Fruit fly (Drosophila melanogaster) Kc167 (cell line): ENCODE results near the gene T48.

Experiments
- Sin3A ChIP-seq: fragments of >200 bp; optimal IDR thresholded peaks from 2 replicates; lab custom pipeline; 2018; ENCODE audit warnings: missing external identifiers
- insv ChIP-seq: fragments of >200 bp; optimal IDR thresholded peaks from 3 replicates; lab custom pipeline; 2018; ENCODE audit warnings: missing external identifiers
- psq ChIP-seq: fragments of >200 bp; optimal IDR thresholded peaks from 2 replicates; lab custom pipeline; 2017; ENCODE audit warnings: missing external identifiers
- ttk ChIP-seq: sonication (Bioruptor generic); optimal IDR thresholded peaks from 2 replicates; lab custom pipeline; 2017; ENCODE audit warnings: missing external identifiers

DNA sequence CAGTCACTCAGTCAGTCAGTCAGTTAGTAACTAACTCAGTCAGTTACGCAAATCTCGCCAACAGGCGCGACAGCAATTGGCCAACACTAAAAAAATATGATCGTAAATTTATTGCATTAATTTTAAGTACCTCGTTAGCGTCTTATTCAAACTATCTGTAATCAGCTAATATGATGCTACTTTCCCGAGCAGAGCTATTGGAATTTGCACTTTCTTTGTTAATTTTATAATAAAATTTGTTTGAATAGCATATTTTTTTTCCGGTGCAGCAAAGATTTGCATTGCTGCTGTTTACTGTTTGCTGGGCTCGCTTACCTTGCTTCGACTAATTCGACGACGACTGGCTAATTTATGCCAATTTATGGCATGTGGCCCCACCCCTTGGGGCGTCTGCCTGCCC lies 8.6 kb downstream of the T48 start:
- TF ChIP-seq Sin3A (no peak), psq (no peak), ttk (lab: Kevin White, UChicago) (no peak), insv (lab: Kevin White, UChicago) (no peak)
